Fruit fly (Drosophila melanogaster) whole organism: Measurements from ENCODE around the gene rg.

Source experiments
- CG8478 ChIP-seq: fragments of >200 bp; optimal IDR thresholded peaks from 2 replicates; lab custom pipeline; 2018; ENCODE audit warnings: inconsistent platforms
- Dll ChIP-seq: fragments of >200 bp; optimal IDR thresholded peaks from 2 replicates; lab custom pipeline; 2017
- EcR ChIP-seq, 2 experiments: fragments of >200 bp; optimal IDR thresholded peaks; 2 replicates each; lab custom pipeline; 2017; ENCODE audit warnings: missing biosample characterization in 2 of 2, missing genetic modification characterization in 2 of 2, missing genetic modification reagents in 2 of 2
- pan ChIP-seq: fragments of >200 bp; optimal IDR thresholded peaks from 2 replicates; lab custom pipeline; 2017
- psq ChIP-seq: fragments of >200 bp; optimal IDR thresholded peaks from 2 replicates; lab custom pipeline; 2017
- usp ChIP-seq: fragments of >200 bp; optimal IDR thresholded peaks from 2 replicates; lab custom pipeline; 2017; ENCODE audit warnings: missing biosample characterization, missing genetic modification characterization, mixed read lengths

rg gene

dm6 chrX:5293141-5293540 lies 207.6 kb downstream of the rg start:
- TF ChIP-seq usp (GFP tag; lab: Kevin White, UChicago) = no peak
- TF ChIP-seq psq (lab: Kevin White, UChicago) = no peak
- TF ChIP-seq pan (lab: Kevin White, UChicago) = no peak
- TF ChIP-seq EcR (GFP tag; optimal IDR thresholded peaks at IDR 0.05; lab: Kevin White, UChicago) = no peak

- TF ChIP-seq EcR (GFP tag; optimal IDR thresholded peaks at IDR 0.05; lab: Kevin White, UChicago) (no peak), psq (lab: Kevin White, UChicago) (no peak), CG8478 (lab: Kevin White, UChicago) (no peak), Dll (lab: Kevin White, UChicago) (no peak), pan (lab: Kevin White, UChicago) (no peak), usp (GFP tag; lab: Kevin White, UChicago) (no peak)
Measured at dm6 chrX:5295766-5296165, 210.2 kb downstream of the rg start, which contains the start of gene CG42749. Gene CG42749 (plus strand): TSS chrX:5296066.

dm6 chrX:5299957-5300356 lies 214.4 kb downstream of the rg start:
- TF ChIP-seq pan (lab: Kevin White, UChicago) = no peak
- TF ChIP-seq Dll (lab: Kevin White, UChicago) = no peak
- no peak for TF ChIP-seq EcR (GFP tag; optimal IDR thresholded peaks at IDR 0.05; lab: Kevin White, UChicago)
- no peak for TF ChIP-seq CG8478 (lab: Kevin White, UChicago)
- TF ChIP-seq psq (lab: Kevin White, UChicago) = no peak
- no peak for TF ChIP-seq usp (GFP tag; lab: Kevin White, UChicago)

dm6 chrX:5300623-5301283 lies 215.2 kb downstream of the rg start:
- TF ChIP-seq CG8478 (lab: Kevin White, UChicago) = no peak
- no peak for TF ChIP-seq Dll (lab: Kevin White, UChicago)
- TF ChIP-seq usp (GFP tag; lab: Kevin White, UChicago) = no peak
- TF ChIP-seq psq (lab: Kevin White, UChicago) = no peak
- no peak for TF ChIP-seq EcR (GFP tag; optimal IDR thresholded peaks at IDR 0.05; lab: Kevin White, UChicago)
- TF ChIP-seq pan (lab: Kevin White, UChicago) = no peak
